Worm (Caenorhabditis elegans) whole organism, young adult: ENCODE data around the gene ZC196.2.
A peak's percentile ranks its signal among the peaks of the same experiment; 100 is the strongest.

Source experiments
- B0336.3 ChIP-seq: fragments of 200-800 bp; sonication (Bioruptor generic); IDR thresholded peaks from 2 replicates; pipeline ENCODE4 v1.3.6; 2022; ENCODE audit warnings: missing genetic modification characterization, missing compliant biosample characterization
- F22D6.2 ChIP-seq: sonication (generic microtip); optimal IDR thresholded peaks from 2 replicates; lab custom pipeline; 2016; ENCODE audit warnings: mild to moderate bottlenecking, missing genetic modification characterization, missing compliant biosample characterization
- F23B12.7 ChIP-seq: sonication (generic microtip); optimal IDR thresholded peaks from 2 replicates; lab custom pipeline; 2017; ENCODE audit warnings: missing genetic modification characterization, mild to moderate bottlenecking, missing compliant biosample characterization, antibody characterized with exemption, moderate library complexity; ENCODE audit not compliant: insufficient read depth
- F52B5.7 ChIP-seq: sonication (generic microtip); optimal IDR thresholded peaks from 2 replicates; lab custom pipeline; 2016; ENCODE audit warnings: mild to moderate bottlenecking, missing genetic modification characterization, missing compliant biosample characterization
- F55B11.4 ChIP-seq: sonication (generic microtip); optimal IDR thresholded peaks from 2 replicates; lab custom pipeline; 2016; ENCODE audit warnings: missing compliant biosample characterization, missing genetic modification characterization, borderline replicate concordance; ENCODE audit not compliant: insufficient read depth
- K12H6.12 ChIP-seq: fragments of 200-800 bp; sonication (Bioruptor generic); optimal IDR thresholded peaks from 2 replicates; lab custom pipeline; 2018; ENCODE audit warnings: mild to moderate bottlenecking, missing genetic modification characterization, missing compliant biosample characterization
- Y53G8AR.9 ChIP-seq: fragments of 200-800 bp; sonication (Bioruptor generic); conservative IDR thresholded peaks from 2 replicates; pipeline ENCODE4 v1.3.6; 2022; ENCODE audit warnings: missing genetic modification reagents, missing genetic modification characterization, missing compliant biosample characterization
- Y67H2A.10 ChIP-seq: fragments of 200-800 bp; sonication (Bioruptor generic); conservative IDR thresholded peaks from 2 replicates; pipeline ENCODE4 v1.3.6; 2022; ENCODE audit warnings: missing genetic modification reagents, missing genetic modification characterization, missing compliant biosample characterization
- Y95B8A.8 ChIP-seq: fragments of 200-800 bp; sonication (Bioruptor generic); IDR thresholded peaks from 2 replicates; pipeline ENCODE4 v1.3.6; 2022; ENCODE audit warnings: missing genetic modification reagents, missing genetic modification characterization, missing compliant biosample characterization
- atf-7 ChIP-seq: sonication (generic microtip); optimal IDR thresholded peaks from 2 replicates; lab custom pipeline; 2017; ENCODE audit warnings: mild to moderate bottlenecking, missing genetic modification characterization, missing compliant biosample characterization
- attf-5 ChIP-seq: fragments of 200-800 bp; sonication (Bioruptor generic); optimal IDR thresholded peaks from 2 replicates; lab custom pipeline; 2018; ENCODE audit warnings: mild to moderate bottlenecking, missing genetic modification characterization, missing compliant biosample characterization
- bed-1 ChIP-seq: fragments of 200-800 bp; sonication (Bioruptor generic); IDR thresholded peaks from 2 replicates; pipeline ENCODE4 v1.3.6; 2022; ENCODE audit warnings: missing genetic modification reagents, missing genetic modification characterization, missing compliant biosample characterization
- ccch-3 ChIP-seq: fragments of 200-800 bp; sonication (Bioruptor generic); optimal IDR thresholded peaks from 2 replicates; lab custom pipeline; 2018; ENCODE audit warnings: mild to moderate bottlenecking, missing genetic modification characterization, missing compliant biosample characterization
- cebp-1 ChIP-seq, 2 experiments: fragments of 200-800 bp in 1 of 2; sonication (Bioruptor generic) in 1 of 2; sonication (generic microtip) in 1 of 2; IDR thresholded peaks in 1 of 2; optimal IDR thresholded peaks in 1 of 2; 2 replicates each; pipeline versions ENCODE4 v1.3.6 to Lab custom; 2017 to 2022; ENCODE audit warnings: missing compliant biosample characterization in 2 of 2, missing genetic modification characterization in 2 of 2, mild to moderate bottlenecking in 1 of 2, missing genetic modification reagents in 1 of 2, moderate library complexity in 1 of 2
- ceh-27 ChIP-seq: fragments of 200-800 bp; sonication (Bioruptor generic); optimal IDR thresholded peaks from 2 replicates; lab custom pipeline; 2018; ENCODE audit warnings: mild to moderate bottlenecking, missing genetic modification characterization, moderate library complexity, missing compliant biosample characterization
- dox-1 ChIP-seq: fragments of 200-800 bp; sonication (Bioruptor generic); IDR thresholded peaks from 2 replicates; pipeline ENCODE4 v1.3.6; 2022; ENCODE audit warnings: missing genetic modification reagents, missing genetic modification characterization, missing compliant biosample characterization
- dpl-1 ChIP-seq: fragments of 150-350 bp; optimal IDR thresholded peaks from 2 replicates; lab custom pipeline; 2014; ENCODE audit warnings: missing biosample characterization, missing genetic modification reagents, missing genetic modification characterization
- egl-18 ChIP-seq: fragments of 200-800 bp; sonication (Bioruptor generic); IDR thresholded peaks from 2 replicates; pipeline ENCODE4 v1.3.6; 2022; ENCODE audit warnings: missing genetic modification reagents, missing genetic modification characterization, missing compliant biosample characterization
- egrh-3 ChIP-seq: fragments of 200-800 bp; sonication (Bioruptor generic); IDR thresholded peaks from 2 replicates; pipeline ENCODE4 v1.3.6; 2022; ENCODE audit warnings: missing genetic modification reagents, missing genetic modification characterization, missing compliant biosample characterization
- gei-17 ChIP-seq: fragments of 200-800 bp; sonication (Bioruptor generic); optimal IDR thresholded peaks from 2 replicates; lab custom pipeline; 2018; ENCODE audit warnings: mild to moderate bottlenecking, missing genetic modification characterization, missing compliant biosample characterization
- him-1 ChIP-seq: sonication (generic microtip); optimal IDR thresholded peaks from 2 replicates; lab custom pipeline; 2016; ENCODE audit warnings: missing genotype, missing genetic modification reagents, missing genetic modification characterization, missing compliant biosample characterization
- hlh-12 ChIP-seq: sonication (generic microtip); optimal IDR thresholded peaks from 2 replicates; lab custom pipeline; 2016; ENCODE audit warnings: missing genetic modification characterization, missing compliant biosample characterization
- hmg-20 ChIP-seq: fragments of 200-800 bp; sonication (Bioruptor generic); IDR thresholded peaks from 2 replicates; pipeline ENCODE4 v1.3.6; 2022; ENCODE audit warnings: missing genetic modification reagents, missing genetic modification characterization, missing compliant biosample characterization
- let-607 ChIP-seq, 2 experiments: fragments of 200-800 bp in 1 of 2; sonication (Bioruptor generic) in 1 of 2; sonication (generic microtip) in 1 of 2; optimal IDR thresholded peaks; 2 replicates each; lab custom pipeline; 2016 to 2018; ENCODE audit warnings: mild to moderate bottlenecking in 2 of 2, missing compliant biosample characterization in 2 of 2, missing genetic modification characterization in 2 of 2, moderate library complexity in 2 of 2, missing genotype in 1 of 2
- lin-40 ChIP-seq: sonication (generic microtip); optimal IDR thresholded peaks from 2 replicates; lab custom pipeline; 2016; ENCODE audit warnings: missing genetic modification characterization, mild to moderate bottlenecking, missing compliant biosample characterization, missing genotype, missing genetic modification reagents
- lin-54 ChIP-seq: fragments of 200-800 bp; sonication (Bioruptor generic); optimal IDR thresholded peaks from 2 replicates; lab custom pipeline; 2018; ENCODE audit warnings: mild to moderate bottlenecking, missing genetic modification characterization, missing compliant biosample characterization
- madf-10 ChIP-seq: sonication (generic microtip); optimal IDR thresholded peaks from 2 replicates; lab custom pipeline; 2016; ENCODE audit warnings: mild to moderate bottlenecking, missing genetic modification characterization, missing compliant biosample characterization
- madf-3 ChIP-seq: fragments of 200-800 bp; sonication (Bioruptor generic); IDR thresholded peaks from 2 replicates; pipeline ENCODE4 v1.3.6; 2022; ENCODE audit warnings: missing genetic modification reagents, missing genetic modification characterization, missing compliant biosample characterization
- madf-8 ChIP-seq: fragments of 200-800 bp; sonication (Bioruptor generic); conservative IDR thresholded peaks from 2 replicates; pipeline ENCODE4 v1.3.6; 2022; ENCODE audit warnings: missing genetic modification reagents, missing genetic modification characterization, missing compliant biosample characterization
- mes-4 ChIP-seq: sonication (generic microtip); optimal IDR thresholded peaks from 2 replicates; lab custom pipeline; 2016; ENCODE audit warnings: missing genotype, missing genetic modification characterization, missing compliant biosample characterization
- nfya-2 ChIP-seq: fragments of 200-800 bp; sonication (Bioruptor generic); IDR thresholded peaks from 2 replicates; pipeline ENCODE4 v1.3.6; 2022; ENCODE audit warnings: missing genetic modification reagents, missing genetic modification characterization, missing compliant biosample characterization
- nhr-120 ChIP-seq: fragments of 200-800 bp; sonication (Bioruptor generic); IDR thresholded peaks from 2 replicates; pipeline ENCODE4 v1.3.6; 2022; ENCODE audit warnings: missing genetic modification characterization, missing compliant biosample characterization
- nhr-179 ChIP-seq: sonication (generic microtip); optimal IDR thresholded peaks from 2 replicates; lab custom pipeline; 2016; ENCODE audit warnings: mild to moderate bottlenecking, missing genetic modification characterization, missing compliant biosample characterization
- nhr-80 ChIP-seq: sonication (generic microtip); optimal IDR thresholded peaks from 2 replicates; lab custom pipeline; 2016; ENCODE audit warnings: missing genetic modification characterization, missing compliant biosample characterization
- nhr-90 ChIP-seq: sonication (generic microtip); optimal IDR thresholded peaks from 2 replicates; lab custom pipeline; 2016; ENCODE audit warnings: missing genotype, mild to moderate bottlenecking, missing genetic modification characterization, missing compliant biosample characterization
- rpc-1 ChIP-seq, 2 experiments: fragments of 150-350 bp in 1 of 2; sonication (generic microtip) in 1 of 2; optimal IDR thresholded peaks; 2 replicates each; lab custom pipeline; 2014 to 2018; ENCODE audit warnings: missing biosample characterization in 1 of 2, missing genetic modification characterization in 1 of 2, missing genetic modification reagents in 1 of 2, missing genotype in 1 of 2
- sdz-38 ChIP-seq: sonication (generic microtip); optimal IDR thresholded peaks from 2 replicates; lab custom pipeline; 2016; ENCODE audit warnings: missing genotype, missing genetic modification characterization, missing compliant biosample characterization
- snpc-1.3 ChIP-seq: sonication (generic microtip); optimal IDR thresholded peaks from 2 replicates; lab custom pipeline; 2017; ENCODE audit warnings: missing genetic modification characterization, mild to moderate bottlenecking, missing compliant biosample characterization, antibody characterized with exemption, moderate library complexity, missing genotype, missing genetic modification reagents; ENCODE audit not compliant: insufficient read depth
- tbp1 ChIP-seq: fragments of 200-800 bp; sonication (Bioruptor generic); optimal IDR thresholded peaks from 2 replicates; lab custom pipeline; 2018; ENCODE audit warnings: mild to moderate bottlenecking, missing genetic modification characterization, missing compliant biosample characterization
- zim-3 ChIP-seq: sonication (generic microtip); optimal IDR thresholded peaks from 2 replicates; lab custom pipeline; 2017; ENCODE audit warnings: mild to moderate bottlenecking, missing genetic modification characterization, moderate library complexity, missing compliant biosample characterization
- ztf-22 ChIP-seq: fragments of 200-800 bp; sonication (Bioruptor generic); optimal IDR thresholded peaks from 2 replicates; lab custom pipeline; 2018; ENCODE audit warnings: mild to moderate bottlenecking, missing genetic modification characterization, moderate library complexity, missing compliant biosample characterization
- ztf-26 ChIP-seq: sonication (generic microtip); optimal IDR thresholded peaks from 2 replicates; lab custom pipeline; 2017; ENCODE audit warnings: missing genetic modification characterization, missing compliant biosample characterization

ZC196.2 gene

ce11 chrV:8730991-8731390 lies 8.2 kb upstream of the ZC196.2 start:
- TF ChIP-seq B0336.3 (GFP tag; lab: Robert Waterston, UW) (no peak), nhr-80 (tag; lab: Kevin White, UChicago) (peak; percentile 38)

- no peak for TF ChIP-seq lin-40
- peak; percentile 28 for TF ChIP-seq nhr-80 (tag; lab: Kevin White, UChicago)
- TF ChIP-seq, all 124 proteins: peak for 1
Measured at ce11 chrV:8732934-8733333, 6.3 kb upstream of the ZC196.2 start, which contains the start of gene ZC196.4. Gene ZC196.4 (plus strand): TSS chrV:8733106.

- no peak for TF ChIP-seq bed-1 (GFP tag; lab: Robert Waterston, UW)
- TF ChIP-seq nhr-179: no peak
- TF ChIP-seq madf-8 (GFP tag; lab: Robert Waterston, UW): no peak
- TF ChIP-seq dox-1 (GFP tag; lab: Robert Waterston, UW): no peak
- no peak for TF ChIP-seq lin-40
- no peak for TF ChIP-seq F52B5.7 (tag; lab: Kevin White, UChicago)
- TF ChIP-seq atf-7: no peak
- no peak for TF ChIP-seq egrh-3 (GFP tag; lab: Robert Waterston, UW)
- no peak for TF ChIP-seq madf-3 (GFP tag; lab: Robert Waterston, UW)
- TF ChIP-seq cebp-1 (GFP tag; IDR thresholded peaks at IDR 0.05; lab: Robert Waterston, UW): no peak
- no peak for TF ChIP-seq cebp-1 (tag; optimal IDR thresholded peaks at IDR 0.05; lab: Kevin White, UChicago)
- no peak for TF ChIP-seq egl-18 (GFP tag; lab: Robert Waterston, UW)
- no peak for TF ChIP-seq tbp1
- no peak for TF ChIP-seq madf-10 (tag; lab: Kevin White, UChicago)
- TF ChIP-seq mes-4 (tag; lab: Kevin White, UChicago): no peak
- no peak for TF ChIP-seq zim-3 (tag; lab: Kevin White, UChicago)
- TF ChIP-seq F22D6.2 (tag; lab: Kevin White, UChicago): no peak
- no peak for TF ChIP-seq let-607 (tag; optimal IDR thresholded peaks at IDR 0.05; lab: Kevin White, UChicago)
- no peak for TF ChIP-seq nhr-120 (GFP tag; lab: Robert Waterston, UW)
Measured at ce11 chrV:8736369-8736768, 2.9 kb upstream of the ZC196.2 start, which contains the start of gene ZC196.3. Gene ZC196.3 (plus strand): TSS chrV:8736669.

ce11 chrV:8745858-8746257 lies 6.6 kb downstream of the ZC196.2 start, which contains the start of gene B0507.6:
Gene B0507.6 (plus strand): TSS chrV:8746158.
- no peak for TF ChIP-seq F55B11.4 (tag; lab: Kevin White, UChicago)
- TF ChIP-seq nfya-2: no peak
- no peak for TF ChIP-seq him-1 (tag; lab: Kevin White, UChicago)
- TF ChIP-seq nhr-90 (tag; lab: Kevin White, UChicago): no peak
- TF ChIP-seq lin-40: no peak
- TF ChIP-seq bed-1 (GFP tag; lab: Robert Waterston, UW): no peak
- no peak for TF ChIP-seq ccch-3 (GFP tag; lab: Kevin White, UChicago)
- TF ChIP-seq madf-10 (tag; lab: Kevin White, UChicago): no peak
- TF ChIP-seq snpc-1.3: no peak
- TF ChIP-seq K12H6.12: no peak
- TF ChIP-seq hlh-12 (tag; lab: Kevin White, UChicago): no peak
- no peak for TF ChIP-seq ztf-22 (GFP tag; lab: Kevin White, UChicago)
- no peak for TF ChIP-seq attf-5 (GFP tag; lab: Kevin White, UChicago)

- no peak for TF ChIP-seq rpc-1 (optimal IDR thresholded peaks at IDR 0.05; lab: Kevin White, UChicago)
- TF ChIP-seq rpc-1 (tag; optimal IDR thresholded peaks at IDR 0.05; lab: Kevin White, UChicago): no peak
- TF ChIP-seq hmg-20: no peak
- no peak for TF ChIP-seq sdz-38 (tag; lab: Kevin White, UChicago)
- TF ChIP-seq cebp-1 (GFP tag; IDR thresholded peaks at IDR 0.05; lab: Robert Waterston, UW): no peak
- TF ChIP-seq cebp-1 (tag; optimal IDR thresholded peaks at IDR 0.05; lab: Kevin White, UChicago): no peak
- no peak for TF ChIP-seq Y95B8A.8 (GFP tag; lab: Robert Waterston, UW)
- no peak for TF ChIP-seq ztf-26
- TF ChIP-seq F23B12.7 (tag; lab: Kevin White, UChicago): no peak
- TF ChIP-seq Y67H2A.10: no peak
- TF ChIP-seq dpl-1 (GFP tag; lab: Kevin White, UChicago): no peak
- no peak for TF ChIP-seq ceh-27 (GFP tag; lab: Kevin White, UChicago)
- no peak for TF ChIP-seq lin-54 (GFP tag; lab: Kevin White, UChicago)
- no peak for TF ChIP-seq Y53G8AR.9
- TF ChIP-seq gei-17: no peak
Measured at ce11 chrV:8753395-8753794, 14.2 kb downstream of the ZC196.2 start, which contains the start of gene B0507.5. Gene B0507.5 (plus strand): TSS chrV:8753695.
